Fruit fly (Drosophila melanogaster) S2 (cell line): ENCODE measurements around the gene CG17032.

ENCODE experiments used
- CG8478 ChIP-seq: fragments of >200 bp; optimal IDR thresholded peaks from 2 replicates; lab custom pipeline; 2018
- CTCF ChIP-seq, 2 experiments: fragments of >200 bp; optimal IDR thresholded peaks; 2 replicates each; lab custom pipeline; 2018

DNA sequence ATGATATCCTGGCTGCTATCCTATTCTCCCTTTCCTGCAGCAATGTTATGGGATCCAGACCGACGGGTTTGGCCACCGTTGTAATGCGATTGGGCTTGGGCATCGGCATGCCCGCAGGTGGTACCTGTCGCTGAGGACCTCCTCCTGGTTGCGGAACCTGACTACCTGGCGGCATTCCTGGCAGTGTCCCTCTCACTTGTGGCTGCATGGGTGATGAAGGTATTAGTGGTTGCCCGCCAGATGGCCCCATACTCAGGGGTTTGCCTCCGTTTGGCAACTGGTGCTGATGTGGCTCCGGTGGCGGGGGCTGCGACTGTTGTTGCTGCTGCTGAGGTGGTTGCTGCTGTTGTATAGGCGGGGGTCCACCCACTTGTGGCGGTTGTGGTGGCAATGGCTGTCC is 15.5 kb downstream of the CG17032 start:
- TF ChIP-seq CG8478 (lab: Kevin White, UChicago) (no peak), CTCF (optimal IDR thresholded peaks at IDR 0.05; lab: Kevin White, UChicago) (no peak)
